Worm (Caenorhabditis elegans) whole organism, L2 larva: ENCODE data around the gene K07D4.4.

Experiments
- ZK546.5 ChIP-seq: sonication (generic microtip); optimal IDR thresholded peaks from 2 replicates; lab custom pipeline; 2017; ENCODE audit warnings: missing biosample characterization, missing genetic modification characterization
- ama-1 ChIP-seq: fragments of 150-350 bp; optimal IDR thresholded peaks from 2 replicates; lab custom pipeline; 2018; ENCODE audit warnings: inconsistent platforms
- crh-2 ChIP-seq: sonication (generic microtip); optimal IDR thresholded peaks from 2 replicates; lab custom pipeline; 2017; ENCODE audit warnings: missing biosample characterization, missing genetic modification characterization
- lin-13 ChIP-seq: fragments of 150-350 bp; optimal IDR thresholded peaks from 2 replicates; lab custom pipeline; 2014; ENCODE audit warnings: missing biosample characterization, missing genetic modification reagents, missing genetic modification characterization
- lin-39 ChIP-seq: fragments of 150-350 bp; optimal IDR thresholded peaks from 2 replicates; lab custom pipeline; 2014; ENCODE audit warnings: missing biosample characterization, missing genetic modification reagents, missing genetic modification characterization
- nhr-11 ChIP-seq: fragments of 150-350 bp; optimal IDR thresholded peaks from 2 replicates; lab custom pipeline; 2014; ENCODE audit warnings: missing biosample characterization, missing genetic modification characterization
- nhr-237 ChIP-seq: fragments of 150-350 bp; optimal IDR thresholded peaks from 2 replicates; lab custom pipeline; 2014; ENCODE audit warnings: missing biosample characterization, missing genetic modification characterization
- nhr-77 ChIP-seq: fragments of 150-350 bp; optimal IDR thresholded peaks from 2 replicates; lab custom pipeline; 2014; ENCODE audit warnings: missing biosample characterization, missing genetic modification characterization
- unc-39 ChIP-seq: fragments of 150-350 bp; optimal IDR thresholded peaks from 2 replicates; lab custom pipeline; 2014; ENCODE audit warnings: missing biosample characterization, missing genetic modification characterization
- unc-55 ChIP-seq: fragments of 150-350 bp; sonication (generic microtip); optimal IDR thresholded peaks from 3 replicates; lab custom pipeline; 2014; ENCODE audit warnings: missing biosample characterization, missing genetic modification reagents, missing genetic modification characterization
- unc-62 ChIP-seq: fragments of 150-350 bp; optimal IDR thresholded peaks from 2 replicates; lab custom pipeline; 2014; ENCODE audit warnings: missing biosample characterization, missing genetic modification reagents, missing genetic modification characterization
- ztf-11 ChIP-seq: sonication (generic microtip); optimal IDR thresholded peaks from 2 replicates; lab custom pipeline; 2017; ENCODE audit warnings: missing biosample characterization, missing genetic modification characterization

- TF ChIP-seq ztf-11 (no peak), nhr-77 (tag; lab: Kevin White, UChicago) (no peak), ama-1 (no peak), nhr-11 (tag; lab: Kevin White, UChicago) (no peak), nhr-237 (tag; lab: Kevin White, UChicago) (no peak), unc-55 (no peak), lin-13 (GFP tag; lab: Kevin White, UChicago) (no peak), ZK546.5 (tag; lab: Kevin White, UChicago) (no peak), unc-62 (GFP tag; lab: Kevin White, UChicago) (no peak), crh-2 (tag; lab: Kevin White, UChicago) (no peak), unc-39 (tag; lab: Kevin White, UChicago) (no peak), lin-39 (tag; lab: Kevin White, UChicago) (no peak)
These were observed 32.7 kb downstream of the K07D4.4 start for ce11 chrII:3999537-3999936.
